Worm (Caenorhabditis elegans) whole organism, L3 larva: ENCODE measurements around the gene rpt-6.

Experiments
- R02D3.7 ChIP-seq: fragments of 150-350 bp; optimal IDR thresholded peaks from 2 replicates; lab custom pipeline; 2014; ENCODE audit warnings: missing biosample characterization, missing genetic modification characterization
- ZK546.5 ChIP-seq: sonication (generic microtip); optimal IDR thresholded peaks from 2 replicates; lab custom pipeline; 2017; ENCODE audit warnings: missing biosample characterization, missing genetic modification characterization
- aly-2 ChIP-seq: fragments of 150-350 bp; optimal IDR thresholded peaks from 2 replicates; lab custom pipeline; 2014; ENCODE audit warnings: missing biosample characterization, missing genetic modification characterization
- ama-1 ChIP-seq: fragments of 150-350 bp; optimal IDR thresholded peaks from 2 replicates; lab custom pipeline; 2018
- ceh-16 ChIP-seq: sonication (generic microtip); optimal IDR thresholded peaks from 2 replicates; lab custom pipeline; 2017; ENCODE audit warnings: missing biosample characterization, missing genetic modification characterization
- ceh-28 ChIP-seq: fragments of 150-350 bp; optimal IDR thresholded peaks from 2 replicates; lab custom pipeline; 2014; ENCODE audit warnings: missing biosample characterization, missing genetic modification reagents, missing genetic modification characterization
- ceh-82 ChIP-seq: fragments of 150-350 bp; optimal IDR thresholded peaks from 2 replicates; lab custom pipeline; 2014; ENCODE audit warnings: missing biosample characterization, missing genetic modification characterization
- ceh-9 ChIP-seq: sonication (generic microtip); optimal IDR thresholded peaks from 2 replicates; lab custom pipeline; 2018; ENCODE audit warnings: missing biosample characterization, missing genetic modification characterization
- daf-12 ChIP-seq: fragments of 150-350 bp; optimal IDR thresholded peaks from 2 replicates; lab custom pipeline; 2014; ENCODE audit warnings: missing biosample characterization, missing genetic modification reagents, missing genetic modification characterization
- egl-27 ChIP-seq: sonication (generic microtip); optimal IDR thresholded peaks from 4 replicates; lab custom pipeline; 2017; ENCODE audit warnings: missing biosample characterization, missing genetic modification reagents, missing genetic modification characterization
- egl-5 ChIP-seq: fragments of 150-350 bp; optimal IDR thresholded peaks from 2 replicates; lab custom pipeline; 2017; ENCODE audit warnings: missing biosample characterization, missing genetic modification reagents, missing genetic modification characterization, inconsistent platforms
- elt-1 ChIP-seq: fragments of 150-350 bp; optimal IDR thresholded peaks from 2 replicates; lab custom pipeline; 2014; ENCODE audit warnings: missing biosample characterization, missing genetic modification characterization
- elt-2 ChIP-seq: sonication (generic microtip); optimal IDR thresholded peaks from 2 replicates; lab custom pipeline; 2016; ENCODE audit warnings: missing genetic modification reagents, mild to moderate bottlenecking, missing genetic modification characterization, missing compliant biosample characterization
- elt-3 ChIP-seq, 3 experiments: fragments of 150-350 bp in 1 of 3; sonication (generic microtip) in 2 of 3; optimal IDR thresholded peaks; 2 replicates in 2 of 3; 4 replicates in 1 of 3; lab custom pipeline; 2014 to 2017; ENCODE audit warnings: missing biosample characterization in 3 of 3, missing genetic modification characterization in 3 of 3
- eor-1 ChIP-seq, 2 experiments: fragments of 150-350 bp; optimal IDR thresholded peaks; 2 replicates each; lab custom pipeline; 2014 to 2018; ENCODE audit warnings: missing biosample characterization in 2 of 2, missing genetic modification characterization in 2 of 2
- fkh-10 ChIP-seq: sonication (generic microtip); optimal IDR thresholded peaks from 2 replicates; lab custom pipeline; 2017; ENCODE audit warnings: missing biosample characterization, missing genetic modification reagents, missing genetic modification characterization
- fkh-2 ChIP-seq: fragments of 150-350 bp; optimal IDR thresholded peaks from 2 replicates; lab custom pipeline; 2014; ENCODE audit warnings: missing biosample characterization, missing genetic modification reagents, missing genetic modification characterization
- fos-1 ChIP-seq: fragments of 150-350 bp; optimal IDR thresholded peaks from 2 replicates; lab custom pipeline; 2014; ENCODE audit warnings: missing biosample characterization, missing genetic modification characterization
- hmg-11 ChIP-seq: sonication (generic microtip); optimal IDR thresholded peaks from 2 replicates; lab custom pipeline; 2016; ENCODE audit warnings: missing genetic modification characterization, missing compliant biosample characterization
- jun-1 ChIP-seq: fragments of 150-350 bp; optimal IDR thresholded peaks from 2 replicates; lab custom pipeline; 2014; ENCODE audit warnings: missing biosample characterization, missing genetic modification reagents, missing genetic modification characterization
- lin-15B ChIP-seq: fragments of 150-350 bp; optimal IDR thresholded peaks from 2 replicates; lab custom pipeline; 2014; ENCODE audit warnings: missing biosample characterization, missing genetic modification characterization
- lin-39 ChIP-seq: fragments of 150-350 bp; optimal IDR thresholded peaks from 2 replicates; lab custom pipeline; 2018; ENCODE audit warnings: missing biosample characterization, missing genetic modification reagents, missing genetic modification characterization
- lsy-12 ChIP-seq: sonication (generic microtip); optimal IDR thresholded peaks from 2 replicates; lab custom pipeline; 2016; ENCODE audit warnings: mild to moderate bottlenecking, missing genetic modification characterization, missing compliant biosample characterization
- mdl-1 ChIP-seq: fragments of 150-350 bp; optimal IDR thresholded peaks from 2 replicates; lab custom pipeline; 2014; ENCODE audit warnings: missing biosample characterization, missing genetic modification characterization
- mml-1 ChIP-seq: fragments of 150-350 bp; sonication (generic microtip); optimal IDR thresholded peaks from 3 replicates; lab custom pipeline; 2014; ENCODE audit warnings: missing biosample characterization, missing genetic modification characterization
- nfya-1 ChIP-seq: sonication (generic microtip); optimal IDR thresholded peaks from 2 replicates; lab custom pipeline; 2017; ENCODE audit warnings: missing genetic modification characterization, mild to moderate bottlenecking, missing compliant biosample characterization, antibody characterized with exemption, moderate library complexity; ENCODE audit not compliant: insufficient read depth
- nhr-11 ChIP-seq: fragments of 150-350 bp; optimal IDR thresholded peaks from 2 replicates; lab custom pipeline; 2014; ENCODE audit warnings: missing biosample characterization, missing genetic modification characterization
- nhr-12 ChIP-seq: fragments of 150-350 bp; optimal IDR thresholded peaks from 2 replicates; lab custom pipeline; 2014; ENCODE audit warnings: missing biosample characterization, missing genetic modification characterization
- nhr-23 ChIP-seq: fragments of 150-350 bp; optimal IDR thresholded peaks from 2 replicates; lab custom pipeline; 2014; ENCODE audit warnings: missing biosample characterization, missing genetic modification reagents, missing genetic modification characterization
- nhr-237 ChIP-seq: fragments of 150-350 bp; optimal IDR thresholded peaks from 2 replicates; lab custom pipeline; 2014; ENCODE audit warnings: missing biosample characterization, missing genetic modification characterization
- nhr-25 ChIP-seq: sonication (generic microtip); optimal IDR thresholded peaks from 2 replicates; lab custom pipeline; 2017; ENCODE audit warnings: missing biosample characterization, missing genetic modification characterization
- nhr-28 ChIP-seq: fragments of 150-350 bp; optimal IDR thresholded peaks from 2 replicates; lab custom pipeline; 2014; ENCODE audit warnings: missing biosample characterization, missing genetic modification characterization
- nhr-43 ChIP-seq: sonication (generic microtip); optimal IDR thresholded peaks from 2 replicates; lab custom pipeline; 2016; ENCODE audit warnings: mild to moderate bottlenecking, missing genetic modification characterization, missing compliant biosample characterization; ENCODE audit not compliant: poor library complexity, severe bottlenecking
- nhr-67 ChIP-seq: fragments of 150-350 bp; optimal IDR thresholded peaks from 2 replicates; lab custom pipeline; 2014; ENCODE audit warnings: missing biosample characterization, missing genetic modification characterization
- nhr-76 ChIP-seq: fragments of 150-350 bp; sonication (generic microtip); optimal IDR thresholded peaks from 5 replicates; lab custom pipeline; 2014; ENCODE audit warnings: missing biosample characterization, missing genetic modification characterization
- nhr-77 ChIP-seq: fragments of 150-350 bp; optimal IDR thresholded peaks from 2 replicates; lab custom pipeline; 2014; ENCODE audit warnings: missing biosample characterization, missing genetic modification characterization
- pha-4 ChIP-seq: fragments of 150-350 bp; optimal IDR thresholded peaks from 2 replicates; lab custom pipeline; 2014; ENCODE audit warnings: missing biosample characterization, missing genetic modification reagents, missing genetic modification characterization
- pqm-1 ChIP-seq: fragments of 150-350 bp; optimal IDR thresholded peaks from 2 replicates; lab custom pipeline; 2017; ENCODE audit warnings: missing biosample characterization, missing genetic modification characterization, inconsistent platforms
- sea-2 ChIP-seq: fragments of 150-350 bp; sonication (generic microtip); optimal IDR thresholded peaks from 4 replicates; lab custom pipeline; 2014; ENCODE audit warnings: missing biosample characterization, missing genetic modification reagents, missing genetic modification characterization
- skn-1 ChIP-seq: fragments of 150-350 bp; optimal IDR thresholded peaks from 2 replicates; lab custom pipeline; 2014; ENCODE audit warnings: missing biosample characterization, missing genetic modification characterization
- snpc-4 ChIP-seq: fragments of 150-350 bp; optimal IDR thresholded peaks from 2 replicates; lab custom pipeline; 2014; ENCODE audit warnings: missing biosample characterization, missing genetic modification characterization
- tbx-2 ChIP-seq: sonication (generic microtip); optimal IDR thresholded peaks from 2 replicates; lab custom pipeline; 2016; ENCODE audit warnings: mild to moderate bottlenecking, missing genetic modification characterization, missing compliant biosample characterization
- unc-39 ChIP-seq: sonication (generic microtip); optimal IDR thresholded peaks from 4 replicates; lab custom pipeline; 2017; ENCODE audit warnings: missing biosample characterization, missing genetic modification characterization
- unc-62 ChIP-seq: fragments of 150-350 bp; sonication (generic microtip); optimal IDR thresholded peaks from 4 replicates; lab custom pipeline; 2014; ENCODE audit warnings: missing biosample characterization, missing genetic modification reagents, missing genetic modification characterization
- zag-1 ChIP-seq: fragments of 150-350 bp; optimal IDR thresholded peaks from 2 replicates; lab custom pipeline; 2014; ENCODE audit warnings: missing biosample characterization, missing genetic modification characterization
- ztf-11 ChIP-seq: fragments of 150-350 bp; optimal IDR thresholded peaks from 2 replicates; lab custom pipeline; 2014; ENCODE audit warnings: missing biosample characterization, missing genetic modification characterization
- ztf-4 ChIP-seq: fragments of 150-350 bp; optimal IDR thresholded peaks from 2 replicates; lab custom pipeline; 2014; ENCODE audit warnings: missing biosample characterization, missing genetic modification characterization

rpt-6 gene

DNA sequence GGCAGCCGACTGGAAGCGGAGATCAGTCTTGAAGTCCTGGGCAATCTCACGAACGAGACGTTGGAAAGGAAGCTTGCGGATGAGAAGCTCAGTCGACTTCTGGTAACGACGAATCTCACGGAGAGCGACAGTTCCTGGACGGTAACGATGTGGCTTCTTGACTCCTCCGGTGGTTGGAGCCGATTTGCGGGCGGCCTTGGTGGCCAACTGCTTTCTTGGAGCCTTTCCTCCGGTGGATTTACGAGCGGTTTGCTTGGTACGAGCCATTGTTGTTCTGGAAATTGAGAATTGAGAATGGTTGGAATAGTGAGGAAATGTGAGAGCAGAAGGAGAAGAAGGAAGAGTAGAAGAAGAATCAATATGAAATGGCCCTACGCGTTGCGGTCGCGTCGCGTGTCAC, 2.4 kb upstream of the rpt-6 start:
- TF ChIP-seq nhr-23 (tag; lab: Kevin White, UChicago) (no peak), lsy-12 (no peak), ZK546.5 (tag; lab: Kevin White, UChicago) (no peak), nhr-67 (tag; lab: Kevin White, UChicago) (no peak), nhr-237 (no peak), elt-2 (tag; lab: Kevin White, UChicago) (no peak), fos-1 (tag; lab: Kevin White, UChicago) (no peak), ceh-82 (tag; lab: Kevin White, UChicago) (no peak), zag-1 (no peak)

DNA sequence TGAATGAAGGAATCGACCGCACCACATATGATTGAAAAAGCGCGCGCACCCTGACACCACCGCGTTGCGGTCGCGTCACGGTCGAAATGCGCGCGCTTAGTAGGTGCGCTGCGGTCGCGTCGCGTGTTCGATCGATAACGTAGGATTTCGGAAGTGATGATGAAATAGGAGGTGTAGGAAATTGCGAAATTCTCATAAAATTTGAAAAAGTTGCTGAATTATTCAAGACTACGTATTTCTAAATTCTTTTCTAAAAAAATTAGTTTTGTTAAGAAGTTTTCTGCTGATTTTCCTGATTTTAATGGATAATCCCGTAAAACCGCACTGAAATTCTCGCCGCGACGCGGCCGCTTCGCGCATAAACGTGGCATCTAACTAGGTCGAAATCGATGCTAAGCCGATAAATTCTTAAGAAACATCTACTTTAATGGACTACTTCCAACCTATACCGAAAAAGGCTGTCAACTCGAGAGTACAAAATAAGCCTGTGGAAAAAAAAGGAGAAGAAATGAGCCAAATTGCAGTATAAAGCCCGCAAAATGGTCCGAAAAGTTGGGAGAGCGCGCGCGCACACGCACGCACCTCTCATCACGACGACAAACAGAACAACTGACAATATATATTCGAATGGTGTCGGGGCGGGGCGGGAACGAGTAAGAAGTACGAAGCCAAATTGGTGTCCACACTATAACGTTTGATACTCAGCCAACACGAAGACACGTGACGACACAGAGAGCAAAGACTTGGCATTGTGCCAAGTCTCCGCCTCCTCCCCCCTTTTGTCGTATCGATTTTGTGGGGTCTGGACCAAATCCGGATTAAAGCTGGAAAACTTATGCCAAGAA, 1.6 kb upstream of the rpt-6 start, which contains the start of gene his-72:
TSS of gene his-72 (minus strand) at position 589 of the 845 bp plus-strand sequence.
- TF ChIP-seq zag-1 (no peak), ceh-9 (no peak), mml-1 (tag; lab: Kevin White, UChicago) (no peak), fkh-2 (tag; lab: Kevin White, UChicago) (no peak), ama-1 (lab: Kevin White, UChicago) (peak; percentile 90), nhr-28 (tag; lab: Kevin White, UChicago) (no peak), unc-39 (tag; lab: Kevin White, UChicago) (no peak), jun-1 (tag; lab: Kevin White, UChicago) (no peak), aly-2 (tag; lab: Kevin White, UChicago) (no peak), nhr-67 (tag; lab: Kevin White, UChicago) (no peak), elt-1 (tag; lab: Kevin White, UChicago) (no peak), daf-12 (tag; lab: Kevin White, UChicago) (no peak), lin-15B (tag; lab: Kevin White, UChicago) (peak; percentile 54), lin-39 (tag; lab: Kevin White, UChicago) (peak; percentile 91), nhr-11 (no peak), ceh-82 (tag; lab: Kevin White, UChicago) (no peak), fkh-10 (GFP tag; lab: Kevin White, UChicago) (no peak), nhr-76 (tag; lab: Kevin White, UChicago) (no peak), elt-3 (tag; optimal IDR thresholded peaks at IDR 0.05; lab: Kevin White, UChicago) (no peak), hmg-11 (no peak), snpc-4 (tag; lab: Kevin White, UChicago) (no peak), ceh-16 (tag; lab: Kevin White, UChicago) (no peak), fos-1 (tag; lab: Kevin White, UChicago) (no peak), nhr-23 (tag; lab: Kevin White, UChicago) (no peak), skn-1 (tag; lab: Kevin White, UChicago) (no peak), R02D3.7 (tag; lab: Kevin White, UChicago) (no peak), ztf-11 (tag; lab: Kevin White, UChicago) (no peak), elt-2 (tag; lab: Kevin White, UChicago) (peak; percentile 14), ZK546.5 (tag; lab: Kevin White, UChicago) (no peak), pqm-1 (tag; lab: Kevin White, UChicago) (peak; percentile 3), nhr-43 (tag; lab: Kevin White, UChicago) (peak; percentile 8), egl-5 (tag; lab: Kevin White, UChicago) (no peak), unc-62 (GFP tag; lab: Kevin White, UChicago) (no peak), ztf-4 (tag; lab: Kevin White, UChicago) (no peak), nhr-237 (no peak), sea-2 (GFP tag; lab: Kevin White, UChicago) (peak; percentile 59), eor-1 (tag; optimal IDR thresholded peaks at IDR 0.05; lab: Kevin White, UChicago) (no peak), nhr-12 (tag; lab: Kevin White, UChicago) (no peak), nhr-77 (no peak), mdl-1 (no peak), pha-4 (peak; percentile 44), tbx-2 (tag; lab: Kevin White, UChicago) (peak; percentile 25), nhr-25 (tag; lab: Kevin White, UChicago) (peak; percentile 40), nfya-1 (tag; lab: Kevin White, UChicago) (peak; percentile 60), egl-27 (tag; lab: Kevin White, UChicago) (no peak), lsy-12 (peak; percentile 56), ceh-28 (tag; lab: Kevin White, UChicago) (peak; percentile 3)
